Fruit fly (Drosophila melanogaster) whole organism, embryonic: ENCODE measurements around the gene Lcp65Ag1.
A peak's percentile ranks its signal among the peaks of the same experiment; 100 is the strongest.

Source experiments
- Bgb ChIP-seq: fragments of 200-800 bp; sonication (Bioruptor generic); IDR thresholded peaks from 2 replicates; pipeline ENCODE4 v1.3.6; 2022; ENCODE audit warnings: missing biosample characterization, missing genetic modification characterization; ENCODE audit not compliant: partially characterized antibody
- Blimp-1 ChIP-seq: fragments of 200-800 bp; sonication (Bioruptor generic); optimal IDR thresholded peaks from 3 replicates; lab custom pipeline; 2018; ENCODE audit warnings: missing biosample characterization, missing genetic modification characterization, mild to moderate bottlenecking, moderate library complexity, missing genetic modification reagents
- BtbVII ChIP-seq: fragments of 200-800 bp; sonication (Bioruptor generic); optimal IDR thresholded peaks from 3 replicates; lab custom pipeline; 2017; ENCODE audit warnings: missing biosample characterization, mild to moderate bottlenecking, missing genetic modification characterization
- CG10654 ChIP-seq: fragments of 200-800 bp; sonication (Bioruptor generic); optimal IDR thresholded peaks from 2 replicates; lab custom pipeline; 2016; ENCODE audit warnings: missing biosample characterization, missing genetic modification characterization
- CG10979 ChIP-seq: fragments of 200-800 bp; sonication (Bioruptor generic); optimal IDR thresholded peaks from 2 replicates; lab custom pipeline; 2018; ENCODE audit warnings: missing biosample characterization, mild to moderate bottlenecking, missing genetic modification characterization, moderate library complexity
- CG12391 ChIP-seq: fragments of 200-800 bp; sonication (Bioruptor generic); optimal IDR thresholded peaks from 3 replicates; lab custom pipeline; 2018; ENCODE audit warnings: missing biosample characterization, mild to moderate bottlenecking, missing genetic modification characterization, moderate library complexity
- CG13775 ChIP-seq: fragments of 200-800 bp; sonication (Bioruptor generic); optimal IDR thresholded peaks from 3 replicates; lab custom pipeline; 2017; ENCODE audit warnings: missing biosample characterization, mild to moderate bottlenecking, missing genetic modification characterization
- CG14050 ChIP-seq: fragments of 200-800 bp; sonication (Bioruptor generic); IDR thresholded peaks from 3 replicates; pipeline ENCODE4 v1.3.6; 2022; ENCODE audit warnings: missing biosample characterization, missing genetic modification characterization
- CG14710 ChIP-seq: fragments of 200-800 bp; sonication (Bioruptor generic); optimal IDR thresholded peaks from 3 replicates; lab custom pipeline; 2019; ENCODE audit warnings: missing biosample characterization, mild to moderate bottlenecking, missing genetic modification characterization, moderate library complexity
- CG1529 ChIP-seq: fragments of 200-800 bp; sonication (Bioruptor generic); optimal IDR thresholded peaks from 3 replicates; lab custom pipeline; 2018; ENCODE audit warnings: missing biosample characterization, missing genetic modification characterization
- CG15696 ChIP-seq: fragments of 200-800 bp; sonication (Bioruptor generic); optimal IDR thresholded peaks from 2 replicates; lab custom pipeline; 2019; ENCODE audit warnings: missing biosample characterization, mild to moderate bottlenecking, missing genetic modification characterization, moderate library complexity
- CG16815 ChIP-seq: fragments of 200-800 bp; sonication (Bioruptor generic); optimal IDR thresholded peaks from 3 replicates; lab custom pipeline; 2017; ENCODE audit warnings: missing biosample characterization, mild to moderate bottlenecking, missing genetic modification characterization
- CG2712 ChIP-seq: fragments of 200-800 bp; optimal IDR thresholded peaks from 3 replicates; lab custom pipeline; 2019; ENCODE audit warnings: missing biosample characterization, mild to moderate bottlenecking, missing genetic modification characterization, moderate library complexity
- CG4617 ChIP-seq: fragments of 200-800 bp; sonication (Bioruptor generic); optimal IDR thresholded peaks from 3 replicates; lab custom pipeline; 2016; ENCODE audit warnings: missing biosample characterization, missing genetic modification characterization, borderline replicate concordance
- CG6254 ChIP-seq: fragments of 200-800 bp; sonication (Bioruptor generic); optimal IDR thresholded peaks from 3 replicates; lab custom pipeline; 2017; ENCODE audit warnings: mild to moderate bottlenecking, missing biosample characterization, missing genetic modification reagents, missing genetic modification characterization
- CG6813 ChIP-seq: fragments of 200-800 bp; sonication (Bioruptor generic); optimal IDR thresholded peaks from 2 replicates; lab custom pipeline; 2017; ENCODE audit warnings: missing biosample characterization, missing genetic modification characterization, mild to moderate bottlenecking, moderate library complexity, missing genetic modification reagents
- CG8388 ChIP-seq: fragments of 200-800 bp; sonication (Bioruptor generic); optimal IDR thresholded peaks from 2 replicates; lab custom pipeline; 2019; ENCODE audit warnings: missing biosample characterization, mild to moderate bottlenecking, missing genetic modification characterization, moderate library complexity
- CG8924 ChIP-seq: fragments of 200-800 bp; optimal IDR thresholded peaks from 3 replicates; lab custom pipeline; 2019; ENCODE audit warnings: missing biosample characterization, mild to moderate bottlenecking, missing genetic modification characterization, moderate library complexity
- CG9437 ChIP-seq: fragments of 200-800 bp; sonication (Bioruptor generic); optimal IDR thresholded peaks from 2 replicates; lab custom pipeline; 2018; ENCODE audit warnings: missing biosample characterization, mild to moderate bottlenecking, missing genetic modification characterization
- CoRest ChIP-seq: fragments of 200-800 bp; sonication (Bioruptor generic); optimal IDR thresholded peaks from 3 replicates; lab custom pipeline; 2018; ENCODE audit warnings: missing biosample characterization, mild to moderate bottlenecking, missing genetic modification characterization, moderate library complexity
- D ChIP-seq, 2 experiments: fragments of 200-800 bp in 1 of 2; fragments of >200 bp in 1 of 2; sonication (Bioruptor generic) in 1 of 2; optimal IDR thresholded peaks; 2 replicates in 1 of 2; 3 replicates in 1 of 2; lab custom pipeline; 2017; ENCODE audit warnings: mild to moderate bottlenecking in 1 of 2, missing biosample characterization in 1 of 2, missing genetic modification characterization in 1 of 2, missing genetic modification reagents in 1 of 2
- D19B ChIP-seq: fragments of 200-800 bp; sonication (Bioruptor generic); optimal IDR thresholded peaks from 2 replicates; lab custom pipeline; 2017; ENCODE audit warnings: missing biosample characterization, mild to moderate bottlenecking, missing genetic modification characterization
- Dad ChIP-seq: fragments of 200-800 bp; sonication (Bioruptor generic); optimal IDR thresholded peaks from 3 replicates; lab custom pipeline; 2016; ENCODE audit warnings: missing biosample characterization, missing genetic modification characterization
- Drgx ChIP-seq: fragments of 200-800 bp; sonication (Bioruptor generic); IDR thresholded peaks from 2 replicates; pipeline ENCODE4 v1.3.6; 2022; ENCODE audit warnings: missing biosample characterization, missing genetic modification characterization
- HmgD ChIP-seq: fragments of 200-800 bp; sonication (Bioruptor generic); optimal IDR thresholded peaks from 3 replicates; lab custom pipeline; 2016; ENCODE audit warnings: missing biosample characterization, missing genetic modification characterization
- Oaz ChIP-seq: fragments of 200-800 bp; sonication (Bioruptor generic); IDR thresholded peaks from 2 replicates; pipeline ENCODE4 v1.3.6; 2022; ENCODE audit warnings: missing biosample characterization, missing genetic modification characterization
- Opbp ChIP-seq: fragments of 200-800 bp; sonication (Bioruptor generic); IDR thresholded peaks from 3 replicates; pipeline ENCODE4 v1.3.6; 2022; ENCODE audit warnings: missing biosample characterization, missing genetic modification characterization; ENCODE audit not compliant: partially characterized antibody
- Ssrp ChIP-seq: fragments of 200-800 bp; sonication (Bioruptor generic); optimal IDR thresholded peaks from 2 replicates; lab custom pipeline; 2018; ENCODE audit warnings: missing biosample characterization, mild to moderate bottlenecking, missing genetic modification characterization, moderate library complexity
- Xrp1 ChIP-seq: fragments of 200-800 bp; sonication (Bioruptor generic); IDR thresholded peaks from 2 replicates; pipeline ENCODE4 v1.3.6; 2022; ENCODE audit warnings: missing biosample characterization, missing genetic modification characterization
- ac ChIP-seq: fragments of 200-800 bp; sonication (Bioruptor generic); optimal IDR thresholded peaks from 3 replicates; lab custom pipeline; 2017; ENCODE audit warnings: missing biosample characterization, mild to moderate bottlenecking, missing genetic modification characterization
- bsh ChIP-seq, 2 experiments: fragments of 200-800 bp; sonication (Bioruptor generic); optimal IDR thresholded peaks; 2 replicates each; lab custom pipeline; 2017 to 2018; ENCODE audit warnings: mild to moderate bottlenecking in 2 of 2, missing biosample characterization in 2 of 2, missing genetic modification characterization in 2 of 2, moderate library complexity in 1 of 2
- cg ChIP-seq: fragments of 200-800 bp; sonication (Bioruptor generic); optimal IDR thresholded peaks from 3 replicates; lab custom pipeline; 2019; ENCODE audit warnings: missing biosample characterization, mild to moderate bottlenecking, missing genetic modification characterization, moderate library complexity
- da ChIP-seq: fragments of 200-800 bp; sonication (Bioruptor generic); optimal IDR thresholded peaks from 2 replicates; lab custom pipeline; 2016; ENCODE audit warnings: missing biosample characterization, missing genetic modification characterization
- dmrt11E ChIP-seq: fragments of 200-800 bp; sonication (Bioruptor generic); optimal IDR thresholded peaks from 3 replicates; lab custom pipeline; 2018; ENCODE audit warnings: missing biosample characterization, mild to moderate bottlenecking, missing genetic modification characterization, moderate library complexity
- dmrt99B ChIP-seq: fragments of 200-800 bp; sonication (Bioruptor generic); optimal IDR thresholded peaks from 2 replicates; lab custom pipeline; 2018; ENCODE audit warnings: missing biosample characterization, mild to moderate bottlenecking, missing genetic modification characterization, moderate library complexity
- gem ChIP-seq: fragments of 200-800 bp; sonication (Bioruptor generic); optimal IDR thresholded peaks from 2 replicates; lab custom pipeline; 2019; ENCODE audit warnings: missing biosample characterization, mild to moderate bottlenecking, missing genetic modification characterization, moderate library complexity
- grn ChIP-seq: fragments of 200-800 bp; sonication (Bioruptor generic); optimal IDR thresholded peaks from 3 replicates; lab custom pipeline; 2017; ENCODE audit warnings: missing biosample characterization, missing genetic modification characterization
- inv ChIP-seq: fragments of 200-800 bp; sonication (Bioruptor generic); IDR thresholded peaks from 2 replicates; pipeline ENCODE4 v1.3.6; 2022; ENCODE audit warnings: missing biosample characterization, missing genetic modification characterization; ENCODE audit not compliant: partially characterized antibody
- jigr1 ChIP-seq: fragments of 200-800 bp; sonication (Bioruptor generic); IDR thresholded peaks from 3 replicates; pipeline ENCODE4 v1.3.6; 2022; ENCODE audit warnings: missing biosample characterization, missing genetic modification characterization
- lola ChIP-seq, 3 experiments: fragments of >200 bp in 2 of 3; fragments of 200-800 bp in 1 of 3; sonication (Bioruptor generic) in 1 of 3; optimal IDR thresholded peaks; 2 replicates each; lab custom pipeline; 2017 to 2019; ENCODE audit warnings: missing biosample characterization in 3 of 3, missing genetic modification characterization in 3 of 3, mild to moderate bottlenecking in 1 of 3, moderate library complexity in 1 of 3
- phol ChIP-seq: fragments of 200-800 bp; sonication (Bioruptor generic); optimal IDR thresholded peaks from 3 replicates; lab custom pipeline; 2018; ENCODE audit warnings: missing biosample characterization, mild to moderate bottlenecking, missing genetic modification characterization, moderate library complexity
- run ChIP-seq: fragments of 200-800 bp; sonication (Bioruptor generic); optimal IDR thresholded peaks from 3 replicates; lab custom pipeline; 2018; ENCODE audit warnings: missing biosample characterization, mild to moderate bottlenecking, missing genetic modification characterization
- sens ChIP-seq: fragments of 200-800 bp; sonication (Bioruptor generic); peaks from one replicate; lab custom pipeline; 2016; ENCODE audit warnings: missing biosample characterization, missing genetic modification characterization
- sna ChIP-seq: fragments of 200-800 bp; sonication (Bioruptor generic); IDR thresholded peaks from 2 replicates; pipeline ENCODE4 v1.3.6; 2022; ENCODE audit warnings: missing biosample characterization, missing genetic modification characterization; ENCODE audit not compliant: partially characterized antibody
- sug ChIP-seq: fragments of 200-800 bp; optimal IDR thresholded peaks from 2 replicates; lab custom pipeline; 2019; ENCODE audit warnings: missing biosample characterization, mild to moderate bottlenecking, missing genetic modification characterization, moderate library complexity
- tio ChIP-seq: fragments of 200-800 bp; sonication (Bioruptor generic); optimal IDR thresholded peaks from 2 replicates; lab custom pipeline; 2017; ENCODE audit warnings: missing biosample characterization, missing genetic modification characterization, inconsistent platforms
- trem ChIP-seq: fragments of 200-800 bp; optimal IDR thresholded peaks from 3 replicates; lab custom pipeline; 2019; ENCODE audit warnings: missing biosample characterization, mild to moderate bottlenecking, missing genetic modification characterization, moderate library complexity
- trh ChIP-seq: fragments of 200-800 bp; sonication (Bioruptor generic); optimal IDR thresholded peaks from 2 replicates; lab custom pipeline; 2016; ENCODE audit warnings: missing biosample characterization, missing genetic modification characterization
- wdn ChIP-seq: fragments of 200-800 bp; sonication (Bioruptor generic); IDR thresholded peaks from 2 replicates; pipeline ENCODE4 v1.3.6; 2022; ENCODE audit warnings: missing biosample characterization, missing genetic modification characterization

Gene Lcp65Ag1

dm6 chr3L:6159863-6160262 is 24.8 kb upstream of the Lcp65Ag1 start (continued):
- TF ChIP-seq bsh (GFP tag; optimal IDR thresholded peaks at IDR 0.05; lab: Kevin White, UChicago) = peak in 1 of 2 experiments; percentile 17
- no peak for TF ChIP-seq CG6254
- TF ChIP-seq trh (GFP tag; lab: Kevin White, UChicago) = no peak
- no peak for TF ChIP-seq Bgb (GFP tag; lab: Robert Waterston, UW)
- no peak for TF ChIP-seq Oaz
- TF ChIP-seq sna (GFP tag; lab: Robert Waterston, UW) = no peak
- TF ChIP-seq Opbp (GFP tag; lab: Robert Waterston, UW) = no peak
- peak; percentile 16 for TF ChIP-seq CG15696 (tag; lab: Kevin White, UChicago)
- TF ChIP-seq D (optimal IDR thresholded peaks at IDR 0.05; lab: Kevin White, UChicago) = no peak
- TF ChIP-seq D (GFP tag; optimal IDR thresholded peaks at IDR 0.05; lab: Kevin White, UChicago) = peak; percentile 0
- TF ChIP-seq CG2712 = peak; percentile 65
- no peak for TF ChIP-seq CG13775 (GFP tag; lab: Kevin White, UChicago)
- no peak for TF ChIP-seq BtbVII
- no peak for TF ChIP-seq sug (tag; lab: Kevin White, UChicago)
- TF ChIP-seq da (GFP tag; lab: Kevin White, UChicago) = no peak
- TF ChIP-seq Dad = no peak
- TF ChIP-seq CG8388 = peak; percentile 9
- TF ChIP-seq CG12391 (tag; lab: Kevin White, UChicago) = peak; percentile 47
- peak; percentile 68 for TF ChIP-seq CG10979 (tag; lab: Kevin White, UChicago)
- no peak for TF ChIP-seq CG6813 (GFP tag; lab: Kevin White, UChicago)
- peak; percentile 26 for TF ChIP-seq CoRest (tag; lab: Kevin White, UChicago)
- TF ChIP-seq sens (GFP tag; lab: Kevin White, UChicago) = peak; percentile 55
- TF ChIP-seq CG4617 (GFP tag; lab: Kevin White, UChicago) = no peak
- TF ChIP-seq wdn (GFP tag; lab: Robert Waterston, UW) = no peak
- TF ChIP-seq cg (GFP tag; lab: Kevin White, UChicago) = no peak
- no peak for TF ChIP-seq D19B (GFP tag; lab: Kevin White, UChicago)
- TF ChIP-seq HmgD (GFP tag; lab: Kevin White, UChicago) = no peak
- no peak for TF ChIP-seq grn (GFP tag; lab: Kevin White, UChicago)
- TF ChIP-seq inv (GFP tag; lab: Robert Waterston, UW) = no peak
- peak; percentile 58 for TF ChIP-seq CG14710 (tag; lab: Kevin White, UChicago)
- TF ChIP-seq run = no peak
- TF ChIP-seq CG8924 (tag; lab: Kevin White, UChicago) = peak; percentile 35
- TF ChIP-seq Ssrp (tag; lab: Kevin White, UChicago) = peak; percentile 33
- TF ChIP-seq dmrt99B (tag; lab: Kevin White, UChicago) = peak; percentile 36
- TF ChIP-seq Blimp-1 = peak; percentile 40
- no peak for TF ChIP-seq Drgx
- no peak for TF ChIP-seq jigr1 (GFP tag; lab: Robert Waterston, UW)
- TF ChIP-seq CG10654 (GFP tag; lab: Kevin White, UChicago) = no peak
- TF ChIP-seq dmrt11E (tag; lab: Kevin White, UChicago) = peak; percentile 64
- TF ChIP-seq tio (GFP tag; lab: Kevin White, UChicago) = no peak
- TF ChIP-seq ac = no peak
- TF ChIP-seq Xrp1 = peak; percentile 26; the same call in 1 of the 2 replicates
- TF ChIP-seq trem (tag; lab: Kevin White, UChicago) = peak; percentile 16
- TF ChIP-seq phol (tag; lab: Kevin White, UChicago) = peak; percentile 39
- no peak for TF ChIP-seq CG14050 (GFP tag; lab: Robert Waterston, UW)
- TF ChIP-seq gem (tag; lab: Kevin White, UChicago) = peak; percentile 60
- no peak for TF ChIP-seq CG1529 (GFP tag; lab: Kevin White, UChicago)
- no peak for TF ChIP-seq CG16815 (GFP tag; lab: Kevin White, UChicago)
- peak in 1 of 3 experiments; percentile 62 for TF ChIP-seq lola (GFP tag; optimal IDR thresholded peaks at IDR 0.05; lab: Kevin White, UChicago)
- TF ChIP-seq CG9437 (GFP tag; lab: Kevin White, UChicago) = no peak
